Worm (Caenorhabditis elegans) whole organism, L3 larva: ENCODE measurements around the gene best-9.

Experiments
- R02D3.7 ChIP-seq: fragments of 150-350 bp; optimal IDR thresholded peaks from 2 replicates; lab custom pipeline; 2014; ENCODE audit warnings: missing biosample characterization, missing genetic modification characterization
- ZK546.5 ChIP-seq: sonication (generic microtip); optimal IDR thresholded peaks from 2 replicates; lab custom pipeline; 2017; ENCODE audit warnings: missing biosample characterization, missing genetic modification characterization
- aly-2 ChIP-seq: fragments of 150-350 bp; optimal IDR thresholded peaks from 2 replicates; lab custom pipeline; 2014; ENCODE audit warnings: missing biosample characterization, missing genetic modification characterization
- ama-1 ChIP-seq: fragments of 150-350 bp; optimal IDR thresholded peaks from 2 replicates; lab custom pipeline; 2018
- ceh-16 ChIP-seq: sonication (generic microtip); optimal IDR thresholded peaks from 2 replicates; lab custom pipeline; 2017; ENCODE audit warnings: missing biosample characterization, missing genetic modification characterization
- ceh-28 ChIP-seq: fragments of 150-350 bp; optimal IDR thresholded peaks from 2 replicates; lab custom pipeline; 2014; ENCODE audit warnings: missing biosample characterization, missing genetic modification reagents, missing genetic modification characterization
- ceh-9 ChIP-seq: sonication (generic microtip); optimal IDR thresholded peaks from 2 replicates; lab custom pipeline; 2018; ENCODE audit warnings: missing biosample characterization, missing genetic modification characterization
- daf-12 ChIP-seq: fragments of 150-350 bp; optimal IDR thresholded peaks from 2 replicates; lab custom pipeline; 2014; ENCODE audit warnings: missing biosample characterization, missing genetic modification reagents, missing genetic modification characterization
- egl-5 ChIP-seq: fragments of 150-350 bp; optimal IDR thresholded peaks from 2 replicates; lab custom pipeline; 2017; ENCODE audit warnings: missing biosample characterization, missing genetic modification reagents, missing genetic modification characterization, inconsistent platforms
- elt-1 ChIP-seq: fragments of 150-350 bp; optimal IDR thresholded peaks from 2 replicates; lab custom pipeline; 2014; ENCODE audit warnings: missing biosample characterization, missing genetic modification characterization
- elt-2 ChIP-seq: sonication (generic microtip); optimal IDR thresholded peaks from 2 replicates; lab custom pipeline; 2016; ENCODE audit warnings: missing genetic modification reagents, mild to moderate bottlenecking, missing genetic modification characterization, missing compliant biosample characterization
- fkh-10 ChIP-seq: sonication (generic microtip); optimal IDR thresholded peaks from 2 replicates; lab custom pipeline; 2017; ENCODE audit warnings: missing biosample characterization, missing genetic modification reagents, missing genetic modification characterization
- fkh-2 ChIP-seq: fragments of 150-350 bp; optimal IDR thresholded peaks from 2 replicates; lab custom pipeline; 2014; ENCODE audit warnings: missing biosample characterization, missing genetic modification reagents, missing genetic modification characterization
- fos-1 ChIP-seq: fragments of 150-350 bp; optimal IDR thresholded peaks from 2 replicates; lab custom pipeline; 2014; ENCODE audit warnings: missing biosample characterization, missing genetic modification characterization
- hmg-11 ChIP-seq: sonication (generic microtip); optimal IDR thresholded peaks from 2 replicates; lab custom pipeline; 2016; ENCODE audit warnings: missing genetic modification characterization, missing compliant biosample characterization
- jun-1 ChIP-seq: fragments of 150-350 bp; optimal IDR thresholded peaks from 2 replicates; lab custom pipeline; 2014; ENCODE audit warnings: missing biosample characterization, missing genetic modification reagents, missing genetic modification characterization
- lin-15B ChIP-seq: fragments of 150-350 bp; optimal IDR thresholded peaks from 2 replicates; lab custom pipeline; 2014; ENCODE audit warnings: missing biosample characterization, missing genetic modification characterization
- lin-39 ChIP-seq: fragments of 150-350 bp; optimal IDR thresholded peaks from 2 replicates; lab custom pipeline; 2018; ENCODE audit warnings: missing biosample characterization, missing genetic modification reagents, missing genetic modification characterization
- lsy-12 ChIP-seq: sonication (generic microtip); optimal IDR thresholded peaks from 2 replicates; lab custom pipeline; 2016; ENCODE audit warnings: mild to moderate bottlenecking, missing genetic modification characterization, missing compliant biosample characterization
- mdl-1 ChIP-seq: fragments of 150-350 bp; optimal IDR thresholded peaks from 2 replicates; lab custom pipeline; 2014; ENCODE audit warnings: missing biosample characterization, missing genetic modification characterization
- nfya-1 ChIP-seq: sonication (generic microtip); optimal IDR thresholded peaks from 2 replicates; lab custom pipeline; 2017; ENCODE audit warnings: missing genetic modification characterization, mild to moderate bottlenecking, missing compliant biosample characterization, antibody characterized with exemption, moderate library complexity; ENCODE audit not compliant: insufficient read depth
- nhr-11 ChIP-seq: fragments of 150-350 bp; optimal IDR thresholded peaks from 2 replicates; lab custom pipeline; 2014; ENCODE audit warnings: missing biosample characterization, missing genetic modification characterization
- nhr-23 ChIP-seq: fragments of 150-350 bp; optimal IDR thresholded peaks from 2 replicates; lab custom pipeline; 2014; ENCODE audit warnings: missing biosample characterization, missing genetic modification reagents, missing genetic modification characterization
- nhr-237 ChIP-seq: fragments of 150-350 bp; optimal IDR thresholded peaks from 2 replicates; lab custom pipeline; 2014; ENCODE audit warnings: missing biosample characterization, missing genetic modification characterization
- nhr-25 ChIP-seq: sonication (generic microtip); optimal IDR thresholded peaks from 2 replicates; lab custom pipeline; 2017; ENCODE audit warnings: missing biosample characterization, missing genetic modification characterization
- nhr-43 ChIP-seq: sonication (generic microtip); optimal IDR thresholded peaks from 2 replicates; lab custom pipeline; 2016; ENCODE audit warnings: mild to moderate bottlenecking, missing genetic modification characterization, missing compliant biosample characterization; ENCODE audit not compliant: poor library complexity, severe bottlenecking
- nhr-67 ChIP-seq: fragments of 150-350 bp; optimal IDR thresholded peaks from 2 replicates; lab custom pipeline; 2014; ENCODE audit warnings: missing biosample characterization, missing genetic modification characterization
- nhr-76 ChIP-seq: fragments of 150-350 bp; sonication (generic microtip); optimal IDR thresholded peaks from 5 replicates; lab custom pipeline; 2014; ENCODE audit warnings: missing biosample characterization, missing genetic modification characterization
- nhr-77 ChIP-seq: fragments of 150-350 bp; optimal IDR thresholded peaks from 2 replicates; lab custom pipeline; 2014; ENCODE audit warnings: missing biosample characterization, missing genetic modification characterization
- pha-4 ChIP-seq: fragments of 150-350 bp; optimal IDR thresholded peaks from 2 replicates; lab custom pipeline; 2014; ENCODE audit warnings: missing biosample characterization, missing genetic modification reagents, missing genetic modification characterization
- pqm-1 ChIP-seq: fragments of 150-350 bp; optimal IDR thresholded peaks from 2 replicates; lab custom pipeline; 2017; ENCODE audit warnings: missing biosample characterization, missing genetic modification characterization, inconsistent platforms
- skn-1 ChIP-seq: fragments of 150-350 bp; optimal IDR thresholded peaks from 2 replicates; lab custom pipeline; 2014; ENCODE audit warnings: missing biosample characterization, missing genetic modification characterization
- unc-39 ChIP-seq: sonication (generic microtip); optimal IDR thresholded peaks from 4 replicates; lab custom pipeline; 2017; ENCODE audit warnings: missing biosample characterization, missing genetic modification characterization
- unc-62 ChIP-seq: fragments of 150-350 bp; sonication (generic microtip); optimal IDR thresholded peaks from 4 replicates; lab custom pipeline; 2014; ENCODE audit warnings: missing biosample characterization, missing genetic modification reagents, missing genetic modification characterization
- ztf-11 ChIP-seq: fragments of 150-350 bp; optimal IDR thresholded peaks from 2 replicates; lab custom pipeline; 2014; ENCODE audit warnings: missing biosample characterization, missing genetic modification characterization

The best-9 gene

DNA sequence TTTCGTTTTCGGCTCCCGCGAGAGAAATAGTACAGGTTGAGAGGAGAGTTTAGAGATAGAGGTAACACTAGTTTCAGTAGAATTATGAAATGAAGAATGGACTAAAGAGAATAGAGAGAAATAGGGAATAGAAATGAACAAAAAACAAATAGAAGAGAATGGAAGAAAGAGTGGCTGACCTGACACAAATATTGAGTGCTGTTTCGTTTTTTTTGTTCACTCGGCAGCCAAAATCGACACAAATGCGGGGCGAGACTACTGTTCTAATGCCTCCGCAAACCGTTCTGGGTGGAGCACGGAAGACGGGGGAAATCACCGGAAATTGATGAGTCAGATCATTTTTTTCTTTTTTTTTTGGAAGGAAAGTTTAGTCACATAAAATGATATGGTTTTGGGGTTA lies 12.1 kb downstream of the best-9 start:
- TF ChIP-seq pha-4 (tag; lab: Kevin White, UChicago) (peak; percentile 59), hmg-11 (no peak), R02D3.7 (tag; lab: Kevin White, UChicago) (no peak)

ce11 chrIV:6574343-6574742 lies 13.8 kb downstream of the best-9 start:
- TF ChIP-seq elt-2 (tag; lab: Kevin White, UChicago) (peak; percentile 44), unc-62 (GFP tag; lab: Kevin White, UChicago) (no peak), lin-39 (tag; lab: Kevin White, UChicago) (peak; percentile 8), hmg-11 (peak; percentile 26), nfya-1 (tag; lab: Kevin White, UChicago) (peak; percentile 0), pqm-1 (peak; percentile 38)

ce11 chrIV:6575959-6576727 lies 15.6 kb downstream of the best-9 start:
- TF ChIP-seq fos-1 (tag; lab: Kevin White, UChicago), result no peak
- TF ChIP-seq pha-4 (tag; lab: Kevin White, UChicago), result peak; percentile 74
- no peak for TF ChIP-seq ztf-11 (tag; lab: Kevin White, UChicago)
- TF ChIP-seq nhr-43 (tag; lab: Kevin White, UChicago), result no peak
- TF ChIP-seq, all 47 proteins: peak for 1

- peak; percentile 59 for TF ChIP-seq nfya-1 (tag; lab: Kevin White, UChicago)
- no peak for TF ChIP-seq ama-1 (lab: Kevin White, UChicago)
- TF ChIP-seq skn-1 (tag; lab: Kevin White, UChicago), result no peak
- TF ChIP-seq nhr-25 (tag; lab: Kevin White, UChicago), result peak; percentile 81
- no peak for TF ChIP-seq nhr-76
- TF ChIP-seq unc-62 (GFP tag; lab: Kevin White, UChicago), result no peak
- TF ChIP-seq pha-4 (tag; lab: Kevin White, UChicago), result peak; percentile 80
- no peak for TF ChIP-seq egl-5 (tag; lab: Kevin White, UChicago)
- TF ChIP-seq fkh-10, result no peak
- no peak for TF ChIP-seq daf-12 (tag; lab: Kevin White, UChicago)
- no peak for TF ChIP-seq nhr-11 (tag; lab: Kevin White, UChicago)
- peak; percentile 3 for TF ChIP-seq ceh-28 (tag; lab: Kevin White, UChicago)
- TF ChIP-seq nhr-237 (tag; lab: Kevin White, UChicago), result no peak
- no peak for TF ChIP-seq fkh-2
- peak; percentile 53 for TF ChIP-seq elt-2 (tag; lab: Kevin White, UChicago)
- no peak for TF ChIP-seq aly-2 (tag; lab: Kevin White, UChicago)
- TF ChIP-seq unc-39, result no peak
- peak; percentile 12 for TF ChIP-seq R02D3.7 (tag; lab: Kevin White, UChicago)
- peak; percentile 58 for TF ChIP-seq hmg-11
- TF ChIP-seq ZK546.5 (tag; lab: Kevin White, UChicago), result no peak
- TF ChIP-seq nhr-43 (tag; lab: Kevin White, UChicago), result peak; percentile 43
- no peak for TF ChIP-seq mdl-1 (tag; lab: Kevin White, UChicago)
- TF ChIP-seq nhr-23 (tag; lab: Kevin White, UChicago), result peak; percentile 76
- TF ChIP-seq lsy-12 (tag; lab: Kevin White, UChicago), result peak; percentile 11
- no peak for TF ChIP-seq nhr-67
- no peak for TF ChIP-seq lin-39 (tag; lab: Kevin White, UChicago)
- TF ChIP-seq ztf-11 (tag; lab: Kevin White, UChicago), result no peak
- TF ChIP-seq fos-1 (tag; lab: Kevin White, UChicago), result no peak
- no peak for TF ChIP-seq elt-1 (tag; lab: Kevin White, UChicago)
- TF ChIP-seq lin-15B (tag; lab: Kevin White, UChicago), result peak; percentile 30
- peak; percentile 17 for TF ChIP-seq jun-1 (tag; lab: Kevin White, UChicago)
- no peak for TF ChIP-seq ceh-16 (tag; lab: Kevin White, UChicago)
- TF ChIP-seq nhr-77, result no peak
- no peak for TF ChIP-seq ceh-9 (tag; lab: Kevin White, UChicago)
- peak; percentile 50 for TF ChIP-seq pqm-1
Observed at ce11 chrIV:6576728-6577101, 16.2 kb downstream of the best-9 start.
